Fruit fly (Drosophila melanogaster): Measurements from ENCODE around the gene LanA.

LanA gene

dm6 chr3L:6220187-6220586 lies 2.4 kb upstream of the LanA start, which contains the start of gene CG33946 (continued):
- TF ChIP-seq CG11504 (tag; optimal IDR thresholded peaks at IDR 0.05) (peak; percentile 13), Optix (GFP tag; IDR thresholded peaks at IDR 0.05) (peak; percentile 57; the same call in 1 of the 3 replicates), CG1603 (tag; optimal IDR thresholded peaks at IDR 0.05) (peak; percentile 27), Hand (GFP tag; optimal IDR thresholded peaks at IDR 0.05) (no peak), wor (GFP tag; IDR thresholded peaks at IDR 0.05) (no peak), CG11456 (GFP tag; IDR thresholded peaks at IDR 0.05) (peak; percentile 61; the same call in 1 of the 3 replicates), ttk (GFP tag; IDR thresholded peaks at IDR 0.05) (no peak), CG15514 (GFP tag; optimal IDR thresholded peaks at IDR 0.05) (no peak), mam (GFP tag; optimal IDR thresholded peaks at IDR 0.05) (peak; percentile 5), Xrp1 (GFP tag; IDR thresholded peaks at IDR 0.05) (peak; percentile 53; the same call in 1 of the 2 replicates), CG17612 (GFP tag; IDR thresholded peaks at IDR 0.05) (no peak), exex (tag; optimal IDR thresholded peaks at IDR 0.05) (no peak), peb (GFP tag; IDR thresholded peaks at IDR 0.05) (0 out of 2 replicates have a peak, but pooled peaks have one; percentile 8), en (GFP tag; optimal IDR thresholded peaks at IDR 0.05) (no peak), CG10147 (GFP tag; optimal IDR thresholded peaks at IDR 0.05) (no peak), CG30431 (GFP tag; optimal IDR thresholded peaks at IDR 0.05) (peak; percentile 35), CG10366 (GFP tag; IDR thresholded peaks at IDR 0.05) (no peak), CG5245 (GFP tag; optimal IDR thresholded peaks at IDR 0.05) (no peak), z (GFP tag; IDR thresholded peaks at IDR 0.05) (no peak), hkb (optimal IDR thresholded peaks at IDR 0.05) (no peak), hkb (GFP tag; IDR thresholded peaks at IDR 0.05) (peak; percentile 24; the same call in 1 of the 2 replicates), Pdp1 (GFP tag; optimal IDR thresholded peaks at IDR 0.05) (peak in 1 of 2 experiments; percentile 8), CG33557 (GFP tag; optimal IDR thresholded peaks at IDR 0.05) (no peak), lola (GFP tag; optimal IDR thresholded peaks at IDR 0.05) (peak in 1 of 3 experiments; percentile 13), CG12155 (GFP tag; optimal IDR thresholded peaks at IDR 0.05) (no peak), ranshi (GFP tag; IDR thresholded peaks at IDR 0.05) (peak; percentile 64; the same call in 1 of the 2 replicates), az2 (GFP tag; optimal IDR thresholded peaks at IDR 0.05) (peak; percentile 23), ind (GFP tag; optimal IDR thresholded peaks at IDR 0.05) (peak; percentile 2), CG2875 (GFP tag; optimal IDR thresholded peaks at IDR 0.05) (no peak), HmgD (GFP tag; optimal IDR thresholded peaks at IDR 0.05) (no peak), gem (tag; optimal IDR thresholded peaks at IDR 0.05) (peak; percentile 18), pan (optimal IDR thresholded peaks at IDR 0.05) (no peak), pan (GFP tag; optimal IDR thresholded peaks at IDR 0.05 in 1 of 2, IDR thresholded peaks at IDR 0.05 in 1 of 2) (peak in 1 of 2 experiments; percentile 55), Aef1 (GFP tag; IDR thresholded peaks at IDR 0.05) (0 out of 3 replicates have a peak, but pooled peaks have one; percentile 23), CG6683 (GFP tag; optimal IDR thresholded peaks at IDR 0.05) (no peak), row (GFP tag; IDR thresholded peaks at IDR 0.05) (peak; percentile 53), dpn (GFP tag; optimal IDR thresholded peaks at IDR 0.05) (peak in 1 of 2 experiments; percentile 40), chn (GFP tag; optimal IDR thresholded peaks at IDR 0.05) (peak; percentile 33), nom (GFP tag; optimal IDR thresholded peaks at IDR 0.05) (no peak), sd (tag; optimal IDR thresholded peaks at IDR 0.05) (no peak), zen (tag; optimal IDR thresholded peaks at IDR 0.05) (no peak), HLH54F (GFP tag; optimal IDR thresholded peaks at IDR 0.05) (peak; percentile 4), gro (GFP tag; optimal IDR thresholded peaks at IDR 0.05) (no peak), CG3726 (GFP tag; IDR thresholded peaks at IDR 0.05) (no peak), Antp (GFP tag; optimal IDR thresholded peaks at IDR 0.05) (peak; percentile 8), trh (GFP tag; optimal IDR thresholded peaks at IDR 0.05) (peak; percentile 28), CG7786 (GFP tag; optimal IDR thresholded peaks at IDR 0.05) (no peak), sens-2 (GFP tag; IDR thresholded peaks at IDR 0.05) (no peak), Fer3 (tag; optimal IDR thresholded peaks at IDR 0.05) (no peak), klu (GFP tag; IDR thresholded peaks at IDR 0.05) (0 out of 2 replicates have a peak, but pooled peaks have one; percentile 15), nau (GFP tag; optimal IDR thresholded peaks at IDR 0.05) (no peak)
